Worm (Caenorhabditis elegans) whole organism, late embryonic: ENCODE data around the gene pqe-1.

Experiments used
- C08G9.2 ChIP-seq: sonication (generic microtip); optimal IDR thresholded peaks from 2 replicates; lab custom pipeline; 2016; ENCODE audit warnings: mild to moderate bottlenecking, missing genetic modification characterization, moderate library complexity, missing compliant biosample characterization
- C38D4.7 ChIP-seq: fragments of 200-800 bp; sonication (Bioruptor generic); optimal IDR thresholded peaks from 2 replicates; lab custom pipeline; 2018; ENCODE audit warnings: mild to moderate bottlenecking, missing genetic modification characterization, moderate library complexity, missing compliant biosample characterization
- T23F11.4 ChIP-seq: fragments of 200-800 bp; sonication (Bioruptor generic); optimal IDR thresholded peaks from 2 replicates; lab custom pipeline; 2018; ENCODE audit warnings: mild to moderate bottlenecking, missing genetic modification characterization, missing compliant biosample characterization
- Y22D7AL.16 ChIP-seq: sonication (generic microtip); optimal IDR thresholded peaks from 2 replicates; lab custom pipeline; 2016; ENCODE audit warnings: missing genetic modification characterization, missing compliant biosample characterization
- ama-1 ChIP-seq: fragments of 150-350 bp; optimal IDR thresholded peaks from 2 replicates; lab custom pipeline; 2014
- ceh-14 ChIP-seq: sonication (generic microtip); optimal IDR thresholded peaks from 2 replicates; lab custom pipeline; 2016; ENCODE audit warnings: missing genotype, missing genetic modification characterization, missing compliant biosample characterization
- ceh-18 ChIP-seq: sonication (generic microtip); optimal IDR thresholded peaks from 2 replicates; lab custom pipeline; 2016; ENCODE audit warnings: missing genetic modification characterization, missing compliant biosample characterization
- ceh-19 ChIP-seq: fragments of 200-800 bp; sonication (Bioruptor generic); optimal IDR thresholded peaks from 2 replicates; lab custom pipeline; 2018; ENCODE audit warnings: mild to moderate bottlenecking, missing genetic modification characterization, missing compliant biosample characterization
- ceh-2 ChIP-seq: sonication (generic microtip); optimal IDR thresholded peaks from 2 replicates; lab custom pipeline; 2016; ENCODE audit warnings: missing genotype, missing genetic modification characterization, missing compliant biosample characterization
- ceh-34 ChIP-seq: sonication (generic microtip); optimal IDR thresholded peaks from 2 replicates; lab custom pipeline; 2016; ENCODE audit warnings: mild to moderate bottlenecking, missing genetic modification characterization, missing compliant biosample characterization
- ceh-45 ChIP-seq: fragments of 200-800 bp; sonication (Bioruptor generic); IDR thresholded peaks from 2 replicates; pipeline ENCODE4 v1.3.6; 2022; ENCODE audit warnings: missing genetic modification reagents, missing genetic modification characterization, missing compliant biosample characterization
- ceh-48 ChIP-seq: sonication (generic microtip); optimal IDR thresholded peaks from 2 replicates; lab custom pipeline; 2016; ENCODE audit warnings: missing genetic modification characterization, inconsistent platforms, missing compliant biosample characterization
- che-1 ChIP-seq: sonication (generic microtip); optimal IDR thresholded peaks from 2 replicates; lab custom pipeline; 2016; ENCODE audit warnings: mild to moderate bottlenecking, missing genetic modification characterization, missing compliant biosample characterization
- dmd-4 ChIP-seq: sonication (generic microtip); optimal IDR thresholded peaks from 2 replicates; lab custom pipeline; 2016; ENCODE audit warnings: borderline replicate concordance, missing genetic modification characterization, missing compliant biosample characterization
- dve-1 ChIP-seq: sonication (generic microtip); optimal IDR thresholded peaks from 2 replicates; lab custom pipeline; 2017; ENCODE audit warnings: antibody characterized with exemption, mild to moderate bottlenecking, missing genetic modification characterization, missing compliant biosample characterization
- elt-2 ChIP-seq: sonication (generic microtip); optimal IDR thresholded peaks from 2 replicates; lab custom pipeline; 2016; ENCODE audit warnings: missing genetic modification reagents, missing genetic modification characterization, missing compliant biosample characterization
- elt-4 ChIP-seq: sonication (generic microtip); optimal IDR thresholded peaks from 2 replicates; lab custom pipeline; 2016; ENCODE audit warnings: missing genetic modification characterization, missing compliant biosample characterization
- eyg-1 ChIP-seq: sonication (generic microtip); optimal IDR thresholded peaks from 2 replicates; lab custom pipeline; 2016; ENCODE audit warnings: missing genotype, missing genetic modification characterization, missing compliant biosample characterization
- fax-1 ChIP-seq: sonication (generic microtip); optimal IDR thresholded peaks from 2 replicates; lab custom pipeline; 2016; ENCODE audit warnings: missing genotype, missing genetic modification characterization, missing compliant biosample characterization
- gmeb-2 ChIP-seq: sonication (generic microtip); optimal IDR thresholded peaks from 2 replicates; lab custom pipeline; 2016; ENCODE audit warnings: missing genetic modification characterization, inconsistent platforms, missing compliant biosample characterization
- hlh-13 ChIP-seq: fragments of 200-800 bp; sonication (Bioruptor generic); optimal IDR thresholded peaks from 2 replicates; lab custom pipeline; 2018; ENCODE audit warnings: mild to moderate bottlenecking, missing genetic modification characterization, missing compliant biosample characterization
- hlh-15 ChIP-seq: sonication (generic microtip); optimal IDR thresholded peaks from 2 replicates; lab custom pipeline; 2016; ENCODE audit warnings: missing genetic modification characterization, missing compliant biosample characterization
- hlh-30 ChIP-seq: sonication (generic microtip); optimal IDR thresholded peaks from 2 replicates; lab custom pipeline; 2017; ENCODE audit warnings: antibody characterized with exemption, missing genetic modification characterization, missing compliant biosample characterization; ENCODE audit not compliant: insufficient read depth
- lin-11 ChIP-seq: fragments of 200-800 bp; sonication (Bioruptor generic); optimal IDR thresholded peaks from 2 replicates; lab custom pipeline; 2018; ENCODE audit warnings: mild to moderate bottlenecking, missing genetic modification characterization, missing compliant biosample characterization
- nfya-1 ChIP-seq: sonication (generic microtip); optimal IDR thresholded peaks from 2 replicates; lab custom pipeline; 2017; ENCODE audit warnings: missing genetic modification characterization, mild to moderate bottlenecking, missing compliant biosample characterization, antibody characterized with exemption, moderate library complexity
- nhr-232 ChIP-seq: sonication (generic microtip); optimal IDR thresholded peaks from 2 replicates; lab custom pipeline; 2016; ENCODE audit warnings: missing genetic modification characterization, missing compliant biosample characterization
- odd-2 ChIP-seq: sonication (generic microtip); optimal IDR thresholded peaks from 2 replicates; lab custom pipeline; 2017; ENCODE audit warnings: antibody characterized with exemption, mild to moderate bottlenecking, missing genetic modification characterization, missing compliant biosample characterization
- pax-1 ChIP-seq: fragments of 150-350 bp; optimal IDR thresholded peaks from 2 replicates; lab custom pipeline; 2014; ENCODE audit warnings: missing biosample characterization, missing genetic modification characterization
- pha-4 ChIP-seq: fragments of 150-350 bp; optimal IDR thresholded peaks from 2 replicates; lab custom pipeline; 2018; ENCODE audit warnings: missing biosample characterization, missing genetic modification reagents, missing genetic modification characterization
- pros-1 ChIP-seq: fragments of 150-350 bp; optimal IDR thresholded peaks from 2 replicates; lab custom pipeline; 2014; ENCODE audit warnings: missing biosample characterization, missing genetic modification reagents, missing genetic modification characterization
- syd-9 ChIP-seq: sonication (generic microtip); optimal IDR thresholded peaks from 2 replicates; lab custom pipeline; 2016; ENCODE audit warnings: mild to moderate bottlenecking, missing genetic modification characterization, moderate library complexity, missing compliant biosample characterization
- ttx-3 ChIP-seq: sonication (generic microtip); optimal IDR thresholded peaks from 2 replicates; lab custom pipeline; 2016; ENCODE audit warnings: missing genetic modification reagents, missing genetic modification characterization, missing compliant biosample characterization
- unc-42 ChIP-seq: sonication (generic microtip); optimal IDR thresholded peaks from 2 replicates; lab custom pipeline; 2016; ENCODE audit warnings: missing genotype, missing genetic modification characterization, missing compliant biosample characterization
- unc-55 ChIP-seq: sonication (generic microtip); optimal IDR thresholded peaks from 2 replicates; lab custom pipeline; 2017; ENCODE audit warnings: missing biosample characterization, missing genetic modification reagents, missing genetic modification characterization
- unc-86 ChIP-seq: sonication (generic microtip); optimal IDR thresholded peaks from 2 replicates; lab custom pipeline; 2016; ENCODE audit warnings: missing genetic modification characterization, missing compliant biosample characterization
- zip-5 ChIP-seq: sonication (generic microtip); optimal IDR thresholded peaks from 2 replicates; lab custom pipeline; 2016; ENCODE audit warnings: missing genetic modification characterization, missing compliant biosample characterization
- ztf-16 ChIP-seq: sonication (generic microtip); optimal IDR thresholded peaks from 2 replicates; lab custom pipeline; 2017; ENCODE audit warnings: missing genetic modification characterization, missing compliant biosample characterization

pqe-1 gene

DNA sequence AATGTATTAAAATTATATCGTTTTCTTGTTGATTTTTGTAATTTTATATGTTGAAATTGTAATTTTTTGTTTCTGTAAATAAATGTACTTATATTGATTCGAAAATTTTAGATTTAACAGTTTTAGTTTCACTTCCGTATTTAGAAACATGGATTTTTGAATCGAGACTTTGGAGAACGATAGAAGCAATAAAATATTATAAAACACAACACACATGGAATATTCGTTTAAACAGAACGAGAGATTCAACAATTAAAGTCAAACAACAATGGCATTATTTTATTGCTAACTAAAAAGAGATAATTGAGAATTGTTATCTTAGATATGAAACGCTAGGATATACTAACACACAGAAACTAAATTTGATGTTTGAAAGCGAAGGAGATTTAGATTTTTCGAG lies 42.6 kb upstream of the pqe-1 start:
- TF ChIP-seq hlh-15 (tag; lab: Kevin White, UChicago) = no peak
- TF ChIP-seq ztf-16 (tag; lab: Kevin White, UChicago) = no peak
- no peak for TF ChIP-seq elt-4
- TF ChIP-seq nfya-1 = no peak
- TF ChIP-seq dve-1 (tag; lab: Kevin White, UChicago) = no peak
- no peak for TF ChIP-seq ceh-19
- no peak for TF ChIP-seq pros-1 (tag; lab: Kevin White, UChicago)
- no peak for TF ChIP-seq ceh-2
- no peak for TF ChIP-seq Y22D7AL.16 (tag; lab: Kevin White, UChicago)
- no peak for TF ChIP-seq ceh-48 (tag; lab: Kevin White, UChicago)

ce11 chrIII:5269814-5270213 lies 41.2 kb upstream of the pqe-1 start, which contains the start of gene ZC395.4:
Gene ZC395.4 (plus strand): TSS chrIII:5270114.
- no peak for TF ChIP-seq hlh-15 (tag; lab: Kevin White, UChicago)
- no peak for TF ChIP-seq dmd-4 (tag; lab: Kevin White, UChicago)
- no peak for TF ChIP-seq elt-2 (tag; lab: Kevin White, UChicago)
- TF ChIP-seq unc-86 = no peak
- no peak for TF ChIP-seq ceh-34 (tag; lab: Kevin White, UChicago)
- TF ChIP-seq syd-9 = no peak
- no peak for TF ChIP-seq odd-2 (tag; lab: Kevin White, UChicago)
- TF ChIP-seq hlh-13 = no peak
- no peak for TF ChIP-seq ama-1 (lab: Kevin White, UChicago)
- no peak for TF ChIP-seq ceh-18 (tag; lab: Kevin White, UChicago)
- no peak for TF ChIP-seq lin-11 (tag; lab: Kevin White, UChicago)
- TF ChIP-seq C38D4.7 (GFP tag; lab: Kevin White, UChicago) = no peak
- no peak for TF ChIP-seq nhr-232 (tag; lab: Kevin White, UChicago)
- no peak for TF ChIP-seq ztf-16 (tag; lab: Kevin White, UChicago)
- TF ChIP-seq pax-1 (tag; lab: Kevin White, UChicago) = no peak
- no peak for TF ChIP-seq hlh-30 (tag; lab: Kevin White, UChicago)
- TF ChIP-seq ceh-45 (GFP tag; lab: Robert Waterston, UW) = no peak

DNA sequence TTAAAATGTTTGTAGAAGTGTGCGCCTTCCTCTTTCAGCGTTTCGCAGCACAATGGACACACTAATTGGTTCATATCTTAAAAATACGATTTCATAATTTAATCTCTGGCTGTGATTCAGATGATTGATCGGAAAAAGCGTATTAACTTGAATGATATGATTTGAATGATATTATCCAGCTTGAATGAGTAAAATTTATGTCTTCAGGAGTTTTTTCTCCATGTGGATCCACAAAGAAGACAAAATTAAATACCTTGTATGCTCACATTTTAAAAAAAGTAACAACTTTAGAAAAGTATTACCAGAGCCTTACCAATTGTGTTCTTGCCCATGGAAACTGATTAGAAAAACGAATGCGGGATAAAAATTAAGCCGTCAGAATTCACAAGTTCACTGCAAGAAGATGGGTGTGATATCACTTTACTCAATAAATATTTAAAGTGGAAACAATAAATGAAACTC lies 37.6 kb upstream of the pqe-1 start, which contains the start of gene ztf-8:
Gene ztf-8, minus strand, starts transcription at position 76 of the 462 bp plus-strand sequence.
- TF ChIP-seq syd-9 (no peak), C08G9.2 (tag; lab: Kevin White, UChicago) (no peak), ceh-48 (tag; lab: Kevin White, UChicago) (no peak), unc-42 (no peak), eyg-1 (tag; lab: Kevin White, UChicago) (no peak), unc-55 (GFP tag; lab: Kevin White, UChicago) (no peak), ttx-3 (tag; lab: Kevin White, UChicago) (no peak), ceh-14 (tag; lab: Kevin White, UChicago) (no peak), C38D4.7 (GFP tag; lab: Kevin White, UChicago) (no peak), zip-5 (no peak), T23F11.4 (no peak), pha-4 (tag; lab: Kevin White, UChicago) (no peak), ama-1 (lab: Kevin White, UChicago) (no peak)

DNA sequence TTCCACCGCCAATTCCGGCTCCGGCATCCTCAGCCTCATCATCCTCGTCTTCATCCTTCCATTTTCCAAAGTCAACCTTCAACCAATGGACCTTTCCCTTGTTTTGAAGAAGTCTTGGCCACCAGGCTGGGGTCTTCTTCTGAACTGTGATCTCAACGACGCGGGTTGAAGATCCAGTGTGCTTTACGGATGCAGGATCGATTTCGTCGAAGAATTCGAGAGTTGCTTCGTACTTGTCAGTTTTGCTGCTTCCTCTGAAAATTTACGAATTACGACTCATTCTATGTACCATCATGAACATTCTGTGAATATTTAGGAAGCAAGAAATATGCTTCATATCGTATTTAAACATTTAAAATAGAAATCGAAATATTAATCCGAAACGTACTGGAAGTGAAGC lies 36.8 kb upstream of the pqe-1 start:
- TF ChIP-seq che-1 = no peak
- TF ChIP-seq fax-1 (tag; lab: Kevin White, UChicago) = no peak
- TF ChIP-seq ztf-16 (tag; lab: Kevin White, UChicago) = no peak
- no peak for TF ChIP-seq unc-42
- no peak for TF ChIP-seq hlh-13
- no peak for TF ChIP-seq zip-5
- no peak for TF ChIP-seq hlh-30 (tag; lab: Kevin White, UChicago)
- no peak for TF ChIP-seq pha-4 (tag; lab: Kevin White, UChicago)
- TF ChIP-seq gmeb-2 = no peak
- no peak for TF ChIP-seq ceh-2
- TF ChIP-seq, all 69 proteins: peak for 0
